Fruit fly (Drosophila melanogaster) whole organism, pupa: ENCODE data around the gene CG13309.
A peak's percentile ranks its signal among the peaks of the same experiment; 100 is the strongest.

Source experiments
- CG10348 ChIP-seq: fragments of 200-800 bp; sonication (Bioruptor generic); IDR thresholded peaks from 2 replicates; pipeline ENCODE4 v1.3.6; 2022; ENCODE audit warnings: missing biosample characterization, missing genetic modification characterization
- CG12605 ChIP-seq: fragments of 200-800 bp; sonication (Bioruptor generic); IDR thresholded peaks from 2 replicates; pipeline ENCODE4 v1.3.6; 2022; ENCODE audit warnings: missing biosample characterization, missing genetic modification characterization
- CG13204 ChIP-seq: fragments of 200-800 bp; sonication (Bioruptor generic); optimal IDR thresholded peaks from 2 replicates; lab custom pipeline; 2018; ENCODE audit warnings: missing biosample characterization, mild to moderate bottlenecking, missing genetic modification characterization, moderate library complexity
- CG14655 ChIP-seq: fragments of 200-800 bp; sonication (Bioruptor generic); optimal IDR thresholded peaks from 3 replicates; lab custom pipeline; 2017; ENCODE audit warnings: mild to moderate bottlenecking, missing biosample characterization, missing genetic modification reagents, missing genetic modification characterization
- CG15710 ChIP-seq: fragments of 200-800 bp; sonication (Bioruptor generic); optimal IDR thresholded peaks from 2 replicates; lab custom pipeline; 2018; ENCODE audit warnings: missing biosample characterization, mild to moderate bottlenecking, missing genetic modification characterization, moderate library complexity
- CG17806 ChIP-seq: fragments of 200-800 bp; sonication (Bioruptor generic); optimal IDR thresholded peaks from 2 replicates; lab custom pipeline; 2018; ENCODE audit warnings: missing biosample characterization, mild to moderate bottlenecking, missing genetic modification characterization, moderate library complexity
- CG32121 ChIP-seq: fragments of 200-800 bp; sonication (Bioruptor generic); IDR thresholded peaks from 2 replicates; pipeline ENCODE4 v1.3.6; 2022; ENCODE audit warnings: missing biosample characterization, missing genetic modification characterization
- CG34367 ChIP-seq: fragments of 200-800 bp; sonication (Bioruptor generic); optimal IDR thresholded peaks from 2 replicates; lab custom pipeline; 2018; ENCODE audit warnings: missing biosample characterization, mild to moderate bottlenecking, missing genetic modification characterization
- CG4496 ChIP-seq: fragments of 200-800 bp; sonication (Bioruptor generic); IDR thresholded peaks from 3 replicates; pipeline ENCODE4 v1.3.6; 2022; ENCODE audit warnings: missing biosample characterization, missing genetic modification characterization
- CG8159 ChIP-seq: fragments of 200-800 bp; sonication (Bioruptor generic); optimal IDR thresholded peaks from 3 replicates; lab custom pipeline; 2018; ENCODE audit warnings: missing biosample characterization, mild to moderate bottlenecking, missing genetic modification characterization, moderate library complexity
- CG8301 ChIP-seq: fragments of 200-800 bp; sonication (Bioruptor generic); optimal IDR thresholded peaks from 2 replicates; lab custom pipeline; 2018; ENCODE audit warnings: missing biosample characterization, mild to moderate bottlenecking, missing genetic modification characterization
- CG9948 ChIP-seq: fragments of 200-800 bp; sonication (Bioruptor generic); optimal IDR thresholded peaks from 2 replicates; lab custom pipeline; 2018; ENCODE audit warnings: missing biosample characterization, mild to moderate bottlenecking, missing genetic modification characterization, moderate library complexity
- D1 ChIP-seq: fragments of 200-800 bp; sonication (Bioruptor generic); optimal IDR thresholded peaks from 2 replicates; lab custom pipeline; 2018; ENCODE audit warnings: missing biosample characterization, mild to moderate bottlenecking, missing genetic modification characterization, moderate library complexity
- EcR ChIP-seq: fragments of 200-800 bp; sonication (Bioruptor generic); optimal IDR thresholded peaks from 3 replicates; lab custom pipeline; 2019; ENCODE audit warnings: missing biosample characterization, missing genetic modification characterization, mild to moderate bottlenecking, moderate library complexity, missing genetic modification reagents
- Ets98B ChIP-seq: fragments of 200-800 bp; sonication (Bioruptor generic); IDR thresholded peaks from 2 replicates; pipeline ENCODE4 v1.3.6; 2022; ENCODE audit warnings: missing biosample characterization, missing genetic modification characterization
- Pif1A ChIP-seq: fragments of 200-800 bp; sonication (Bioruptor generic); optimal IDR thresholded peaks from 3 replicates; lab custom pipeline; 2016; ENCODE audit warnings: missing biosample characterization, missing genetic modification characterization
- Pif1B ChIP-seq: fragments of 200-800 bp; sonication (Bioruptor generic); optimal IDR thresholded peaks from 3 replicates; lab custom pipeline; 2016; ENCODE audit warnings: missing biosample characterization, missing genetic modification characterization
- Snoo ChIP-seq: fragments of 200-800 bp; sonication (Bioruptor generic); optimal IDR thresholded peaks from 3 replicates; lab custom pipeline; 2017; ENCODE audit warnings: missing biosample characterization, mild to moderate bottlenecking, missing genetic modification characterization, inconsistent platforms
- fd96Ca ChIP-seq: fragments of 200-800 bp; sonication (Bioruptor generic); IDR thresholded peaks from 3 replicates; pipeline ENCODE4 v1.3.6; 2022; ENCODE audit warnings: missing biosample characterization, missing genetic modification characterization
- gl ChIP-seq: fragments of 200-800 bp; sonication (Bioruptor generic); optimal IDR thresholded peaks from 2 replicates; lab custom pipeline; 2018; ENCODE audit warnings: missing biosample characterization, mild to moderate bottlenecking, missing genetic modification characterization
- rn ChIP-seq: fragments of 200-800 bp; sonication (Bioruptor generic); IDR thresholded peaks from 2 replicates; pipeline ENCODE4 v1.3.6; 2022; ENCODE audit warnings: missing biosample characterization, missing genetic modification characterization

The CG13309 gene

dm6 chr3L:8802064-8802463 lies 8.1 kb upstream of the CG13309 start, which contains the start of the genes CG13311 and CG34426:
Gene CG13311 (minus strand): TSS chr3L:8802164.
Gene CG34426 (plus strand): TSS chr3L:8802463.
- TF ChIP-seq CG8159 (no peak), CG8301 (tag; lab: Kevin White, UChicago) (no peak), CG10348 (no peak), EcR (no peak), gl (tag; lab: Kevin White, UChicago) (no peak), CG9948 (tag; lab: Kevin White, UChicago) (no peak), rn (GFP tag; lab: Robert Waterston, UW) (no peak), CG14655 (no peak), CG4496 (no peak), CG17806 (tag; lab: Kevin White, UChicago) (no peak), fd96Ca (GFP tag; lab: Robert Waterston, UW) (no peak), CG13204 (no peak), Pif1B (GFP tag; lab: Kevin White, UChicago) (no peak)

DNA sequence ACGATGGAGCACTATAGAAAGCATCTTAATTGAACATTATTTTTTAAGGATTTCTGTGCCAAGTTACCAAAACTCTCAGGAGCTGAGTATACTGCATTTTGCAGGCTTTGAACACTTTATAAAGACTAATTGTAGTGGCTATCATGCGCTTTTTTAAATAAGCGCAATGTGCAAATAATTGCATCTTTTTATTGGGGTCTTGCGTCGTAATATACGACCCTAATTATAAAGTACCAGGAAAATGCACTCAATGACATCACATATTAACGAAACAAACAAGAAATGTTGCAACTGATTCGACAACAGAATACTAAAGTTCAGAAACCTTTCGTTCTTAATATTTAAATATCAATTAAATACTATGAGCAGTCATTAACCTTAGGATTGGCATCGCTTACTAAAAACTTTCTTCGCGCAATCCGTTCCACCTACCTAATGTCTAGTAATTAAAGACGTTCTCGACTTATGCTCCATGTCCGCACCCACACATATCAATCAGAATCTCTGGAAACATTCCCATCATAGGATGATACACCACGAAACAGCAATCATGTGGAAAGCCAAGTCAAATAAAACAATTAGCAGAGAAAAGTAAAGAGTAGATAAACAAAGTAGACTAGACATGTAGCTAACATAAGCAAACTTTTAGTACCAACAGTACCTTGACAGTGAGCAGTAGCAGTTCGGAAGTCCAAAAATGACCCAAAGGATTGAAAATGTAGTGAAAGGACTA lies 5.9 kb upstream of the CG13309 start, which contains the start of the genes CG32023 and CG34427:
Gene CG32023, minus strand, starts transcription at position 101 of the 733 bp plus-strand sequence.
Gene CG34427, plus strand, starts transcription at position 683 of the 733 bp plus-strand sequence.
- TF ChIP-seq CG14655 (no peak), CG10348 (no peak), D1 (tag; lab: Kevin White, UChicago) (no peak), CG34367 (tag; lab: Kevin White, UChicago) (no peak), fd96Ca (GFP tag; lab: Robert Waterston, UW) (no peak), Ets98B (no peak), Pif1A (no peak), rn (GFP tag; lab: Robert Waterston, UW) (no peak), Pif1B (GFP tag; lab: Kevin White, UChicago) (no peak), CG17806 (tag; lab: Kevin White, UChicago) (no peak), CG15710 (no peak), gl (tag; lab: Kevin White, UChicago) (no peak), Snoo (tag; lab: Kevin White, UChicago) (no peak), CG8159 (no peak), CG32121 (GFP tag; lab: Robert Waterston, UW) (no peak)

- TF ChIP-seq CG4496 (no peak), gl (tag; lab: Kevin White, UChicago) (no peak), CG8301 (tag; lab: Kevin White, UChicago) (no peak), CG10348 (no peak), rn (GFP tag; lab: Robert Waterston, UW) (no peak), Pif1B (GFP tag; lab: Kevin White, UChicago) (no peak), Snoo (tag; lab: Kevin White, UChicago) (no peak)
Measured at dm6 chr3L:8807113-8807651, 3.0 kb upstream of the CG13309 start, which contains the start of the genes CG13312 and CG32024. Gene CG13312 (minus strand): TSS chr3L:8807213. Gene CG32024 (plus strand): TSS chr3L:8807601.

DNA sequence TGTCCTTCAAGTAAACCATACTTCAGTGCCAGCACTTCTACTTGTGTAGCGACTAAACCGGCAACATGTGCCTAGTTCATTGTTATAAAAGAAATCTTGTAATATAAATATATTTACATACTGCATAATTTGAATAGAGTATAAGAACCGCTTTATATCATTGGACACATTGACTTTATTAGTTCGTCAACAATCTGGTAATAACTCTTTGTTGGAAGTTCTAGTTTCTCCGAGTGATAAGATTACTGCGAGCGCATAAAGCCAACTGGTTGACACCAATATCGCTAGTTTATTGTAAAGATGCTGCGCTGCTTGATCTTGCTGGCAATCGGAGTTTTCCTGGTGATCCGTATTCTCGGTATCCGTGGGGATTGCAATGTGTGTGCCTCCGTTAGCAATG lies 2.0 kb upstream of the CG13309 start, which contains the start of gene CG13308:
Gene CG13308, plus strand, starts transcription at position 301 of the 400 bp plus-strand sequence.
- TF ChIP-seq CG14655 (no peak), Pif1B (GFP tag; lab: Kevin White, UChicago) (no peak), CG17806 (tag; lab: Kevin White, UChicago) (no peak), CG8301 (tag; lab: Kevin White, UChicago) (no peak), CG4496 (no peak), CG13204 (no peak), EcR (no peak), Pif1A (no peak), CG12605 (GFP tag; lab: Robert Waterston, UW) (no peak)

DNA sequence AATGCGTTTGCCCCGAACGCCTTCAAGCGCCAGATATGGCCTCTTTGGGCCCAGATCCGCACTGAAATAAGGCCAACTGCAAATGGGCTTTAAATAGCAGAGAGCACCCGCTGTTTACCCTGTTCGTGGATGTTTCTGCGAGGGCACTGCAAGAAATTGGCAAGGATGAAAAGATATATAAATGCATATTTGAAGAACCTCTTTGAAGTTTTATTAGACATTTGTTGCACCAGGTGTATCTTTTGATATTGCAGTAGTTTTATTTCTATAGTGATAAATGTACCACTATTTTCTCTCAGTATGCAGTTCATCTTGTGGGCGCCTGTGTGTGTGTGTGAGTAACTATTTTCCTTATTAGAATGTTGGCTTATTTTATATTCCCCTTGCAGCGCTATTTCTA lies 3.3 kb downstream of the CG13309 start:
- TF ChIP-seq CG8301 (tag; lab: Kevin White, UChicago) (peak; percentile 62), EcR (no peak), CG4496 (peak; percentile 90), CG17806 (tag; lab: Kevin White, UChicago) (no peak), fd96Ca (GFP tag; lab: Robert Waterston, UW) (peak; percentile 86), Pif1A (peak; percentile 70), CG34367 (tag; lab: Kevin White, UChicago) (no peak), CG32121 (GFP tag; lab: Robert Waterston, UW) (peak; percentile 75), CG15710 (peak; percentile 48), rn (GFP tag; lab: Robert Waterston, UW) (peak; percentile 45; the same call in 1 of the 2 replicates), D1 (tag; lab: Kevin White, UChicago) (no peak), CG12605 (GFP tag; lab: Robert Waterston, UW) (peak; percentile 79), CG13204 (peak; percentile 30), Ets98B (peak; percentile 80), Pif1B (GFP tag; lab: Kevin White, UChicago) (peak; percentile 33), Snoo (tag; lab: Kevin White, UChicago) (no peak), gl (tag; lab: Kevin White, UChicago) (peak; percentile 18), CG9948 (tag; lab: Kevin White, UChicago) (peak; percentile 44), CG8159 (peak; percentile 48), CG10348 (no peak), CG14655 (peak; percentile 62)

DNA sequence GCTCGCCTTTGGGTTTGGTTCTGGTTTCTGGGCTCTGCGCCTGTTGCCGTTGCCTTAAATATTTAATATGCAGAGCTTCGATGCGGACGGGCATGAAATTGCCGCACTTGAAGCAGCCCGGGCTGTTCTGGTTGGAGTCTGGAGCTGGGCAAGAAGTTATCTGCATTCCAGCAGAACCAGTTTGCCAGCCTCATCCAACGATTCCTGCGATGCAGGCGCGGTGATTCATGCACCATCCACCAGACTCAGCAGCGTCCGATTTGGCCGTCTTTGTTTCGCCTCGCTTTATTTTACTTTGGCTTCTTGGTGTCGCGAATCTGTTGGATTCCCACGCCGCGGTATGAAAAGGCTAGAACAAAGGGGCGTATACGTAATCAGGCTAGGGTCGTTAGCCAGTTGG lies 9.2 kb downstream of the CG13309 start:
- peak; percentile 67 for TF ChIP-seq EcR
- TF ChIP-seq CG15710 = no peak
- TF ChIP-seq CG32121 (GFP tag; lab: Robert Waterston, UW) = no peak
- no peak for TF ChIP-seq D1 (tag; lab: Kevin White, UChicago)
- TF ChIP-seq CG12605 (GFP tag; lab: Robert Waterston, UW) = no peak
- no peak for TF ChIP-seq rn (GFP tag; lab: Robert Waterston, UW)
- no peak for TF ChIP-seq Pif1A
- no peak for TF ChIP-seq Pif1B (GFP tag; lab: Kevin White, UChicago)
- TF ChIP-seq CG13204 = peak; percentile 38
- peak; percentile 20 for TF ChIP-seq Snoo (tag; lab: Kevin White, UChicago)
- no peak for TF ChIP-seq CG34367 (tag; lab: Kevin White, UChicago)
- TF ChIP-seq Ets98B = no peak
- TF ChIP-seq CG4496 = no peak
- TF ChIP-seq CG8301 (tag; lab: Kevin White, UChicago) = no peak
- no peak for TF ChIP-seq CG10348
- no peak for TF ChIP-seq CG9948 (tag; lab: Kevin White, UChicago)
- peak; percentile 4 for TF ChIP-seq gl (tag; lab: Kevin White, UChicago)
- no peak for TF ChIP-seq CG17806 (tag; lab: Kevin White, UChicago)
- no peak for TF ChIP-seq CG8159
- TF ChIP-seq fd96Ca (GFP tag; lab: Robert Waterston, UW) = no peak
- TF ChIP-seq CG14655 = no peak
